Worm (Caenorhabditis elegans): ENCODE results near the gene srz-69.

The srz-69 gene

DNA sequence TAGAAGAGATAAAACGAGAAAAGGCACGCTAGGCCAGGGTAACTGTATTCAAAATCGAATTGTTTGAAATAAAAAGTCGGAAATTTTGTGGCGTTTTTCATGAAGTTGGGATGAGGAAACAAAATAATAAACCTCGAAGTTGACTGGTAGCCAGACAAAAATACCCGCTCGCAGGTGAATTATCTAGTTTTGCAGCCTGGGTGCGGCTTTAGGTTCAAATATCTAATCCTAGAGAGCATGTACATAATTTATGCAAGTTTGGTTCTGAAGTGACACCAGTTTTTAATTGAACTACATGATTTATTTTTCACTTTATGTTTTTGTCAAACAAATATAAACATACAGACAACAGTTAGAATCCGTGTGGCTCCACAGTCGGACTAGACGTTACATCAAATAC, 4.7 kb upstream of the srz-69 start, which contains the start of gene srz-37:
Gene srz-37, minus strand, starts transcription at position 101 of the 400 bp plus-strand sequence.
- TF ChIP-seq elt-2 (tag; optimal IDR thresholded peaks at IDR 0.05) (no peak), ceh-48 (tag; optimal IDR thresholded peaks at IDR 0.05) (no peak), pros-1 (tag; optimal IDR thresholded peaks at IDR 0.05) (no peak), nhr-11 (tag; optimal IDR thresholded peaks at IDR 0.05) (no peak), pqm-1 (tag; optimal IDR thresholded peaks at IDR 0.05) (no peak), K02D7.2 (tag; optimal IDR thresholded peaks at IDR 0.05) (no peak), hlh-15 (tag; optimal IDR thresholded peaks at IDR 0.05) (no peak), unc-3 (GFP tag; conservative IDR thresholded peaks at IDR 0.05) (no peak), unc-3 (tag; optimal IDR thresholded peaks at IDR 0.05) (no peak), ceh-2 (tag; optimal IDR thresholded peaks at IDR 0.05) (no peak), hlh-6 (tag; optimal IDR thresholded peaks at IDR 0.05) (no peak), npax-4 (tag; optimal IDR thresholded peaks at IDR 0.05) (no peak), tbx-2 (tag; optimal IDR thresholded peaks at IDR 0.05) (no peak), ceh-30 (tag; optimal IDR thresholded peaks at IDR 0.05) (no peak), sox-4 (tag; optimal IDR thresholded peaks at IDR 0.05) (no peak), sox-2 (GFP tag; IDR thresholded peaks at IDR 0.05) (no peak), ceh-34 (tag; optimal IDR thresholded peaks at IDR 0.05) (no peak), ceh-45 (GFP tag; IDR thresholded peaks at IDR 0.05) (no peak), ceh-22 (tag; optimal IDR thresholded peaks at IDR 0.05) (no peak), pha-4 (tag; optimal IDR thresholded peaks at IDR 0.05) (no peak), tbx-7 (tag; optimal IDR thresholded peaks at IDR 0.05) (no peak)

DNA sequence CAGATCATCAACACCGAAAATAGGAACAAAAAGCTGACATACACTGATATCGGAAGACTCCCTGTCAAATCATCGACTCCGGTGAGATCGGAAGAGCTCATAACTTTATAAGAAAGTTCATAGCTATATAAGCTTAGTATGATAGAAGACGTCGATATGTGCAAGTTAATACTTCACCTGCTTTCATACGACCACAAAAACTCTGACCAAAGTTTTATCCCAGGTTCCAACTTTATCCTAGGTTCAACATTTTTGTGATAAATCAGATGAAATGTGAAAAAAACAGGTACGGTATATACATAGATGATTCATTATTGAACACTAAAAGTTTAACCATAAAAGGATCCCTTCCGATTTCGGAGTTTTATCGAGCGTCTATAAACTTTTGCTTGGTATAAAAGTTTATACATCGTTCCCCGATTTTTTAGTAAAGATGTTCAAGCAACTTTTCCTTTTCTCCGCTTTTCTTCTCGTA, 1.9 kb upstream of the srz-69 start, which contains the start of the genes srz-70 and C09G12.5:
Gene srz-70, minus strand, starts transcription at position 101 of the 475 bp plus-strand sequence.
Gene C09G12.5, plus strand, starts transcription at position 425 of the 475 bp plus-strand sequence.
- TF ChIP-seq npax-4 (tag; optimal IDR thresholded peaks at IDR 0.05): no peak
- TF ChIP-seq pha-4 (tag; optimal IDR thresholded peaks at IDR 0.05): no peak
- no peak for TF ChIP-seq lim-6 (tag; optimal IDR thresholded peaks at IDR 0.05)
- TF ChIP-seq unc-42 (tag; optimal IDR thresholded peaks at IDR 0.05): no peak
- no peak for TF ChIP-seq pqm-1 (tag; optimal IDR thresholded peaks at IDR 0.05)
- TF ChIP-seq ztf-16 (tag; optimal IDR thresholded peaks at IDR 0.05): no peak
- TF ChIP-seq gmeb-2 (tag; optimal IDR thresholded peaks at IDR 0.05): no peak
- no peak for TF ChIP-seq ceh-22 (tag; optimal IDR thresholded peaks at IDR 0.05)
- no peak for TF ChIP-seq fkh-6 (tag; optimal IDR thresholded peaks at IDR 0.05)
- TF ChIP-seq ets-4 (tag; optimal IDR thresholded peaks at IDR 0.05): no peak
- TF ChIP-seq hlh-13 (GFP tag; optimal IDR thresholded peaks at IDR 0.05): no peak
- TF ChIP-seq ceh-48 (tag; optimal IDR thresholded peaks at IDR 0.05): no peak
- no peak for TF ChIP-seq pros-1 (tag; optimal IDR thresholded peaks at IDR 0.05)
- no peak for TF ChIP-seq zip-5 (tag; optimal IDR thresholded peaks at IDR 0.05)
- no peak for TF ChIP-seq elt-2 (tag; optimal IDR thresholded peaks at IDR 0.05)
- no peak for TF ChIP-seq pax-1 (tag; optimal IDR thresholded peaks at IDR 0.05)
- no peak for TF ChIP-seq ahr-1 (tag; optimal IDR thresholded peaks at IDR 0.05)

DNA sequence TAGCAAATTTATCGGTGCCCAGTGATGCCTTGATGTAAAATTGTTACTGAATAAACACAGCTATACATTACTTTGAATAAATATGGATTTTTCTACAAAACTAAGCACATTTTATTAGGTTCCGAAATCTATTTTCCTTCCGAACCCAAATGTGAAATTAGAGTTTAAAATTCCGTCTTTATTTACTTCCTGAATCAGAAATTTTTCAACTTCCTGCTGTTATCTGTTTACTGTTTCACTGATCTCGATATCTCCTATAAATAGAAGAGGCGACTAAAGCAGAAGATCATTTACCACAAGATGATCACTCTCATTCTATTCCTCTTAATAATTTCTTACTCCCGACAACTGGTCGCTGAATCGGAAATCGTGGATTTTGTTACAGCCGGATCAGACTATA, 7.3 kb downstream of the srz-69 start, which contains the start of gene F58E2.2:
Gene F58E2.2, plus strand, starts transcription at position 301 of the 400 bp plus-strand sequence.
- TF ChIP-seq C08G9.2 (tag; optimal IDR thresholded peaks at IDR 0.05) (no peak), tbx-2 (tag; optimal IDR thresholded peaks at IDR 0.05) (no peak), zip-5 (tag; optimal IDR thresholded peaks at IDR 0.05) (no peak), fax-1 (tag; optimal IDR thresholded peaks at IDR 0.05) (no peak), odd-2 (tag; optimal IDR thresholded peaks at IDR 0.05) (no peak), sdc-2 (tag; optimal IDR thresholded peaks at IDR 0.05) (no peak), ceh-34 (tag; optimal IDR thresholded peaks at IDR 0.05) (no peak), ceh-24 (tag; optimal IDR thresholded peaks at IDR 0.05) (no peak), gmeb-2 (tag; optimal IDR thresholded peaks at IDR 0.05) (no peak), ceh-48 (tag; optimal IDR thresholded peaks at IDR 0.05) (no peak), ref-2 (tag; optimal IDR thresholded peaks at IDR 0.05) (no peak), hlh-8 (tag; optimal IDR thresholded peaks at IDR 0.05) (no peak)

DNA sequence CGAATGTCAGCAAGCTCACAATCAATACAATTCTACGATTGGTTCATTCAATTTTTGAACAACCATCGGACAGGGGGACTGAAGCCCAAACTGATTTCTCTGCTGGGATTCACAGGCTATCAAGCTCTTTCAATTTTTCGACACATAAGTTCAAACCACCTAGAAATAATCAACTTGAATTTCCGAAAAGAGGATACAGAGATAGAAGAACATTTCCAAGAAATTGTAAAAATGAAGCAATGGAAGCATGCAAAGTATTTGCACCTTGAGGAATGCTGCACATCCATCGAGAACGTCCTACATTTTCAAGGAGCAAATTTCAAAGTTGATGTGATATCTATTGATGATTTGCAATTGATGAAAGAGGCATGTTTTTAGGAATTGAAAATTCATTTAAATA, 9.3 kb downstream of the srz-69 start:
- TF ChIP-seq ceh-24 (tag; optimal IDR thresholded peaks at IDR 0.05) (no peak), npax-4 (tag; optimal IDR thresholded peaks at IDR 0.05) (no peak), fkh-6 (tag; optimal IDR thresholded peaks at IDR 0.05) (no peak), elt-4 (tag; optimal IDR thresholded peaks at IDR 0.05) (no peak), F13H6.1 (tag; optimal IDR thresholded peaks at IDR 0.05) (no peak), pqm-1 (tag; optimal IDR thresholded peaks at IDR 0.05) (no peak), ttx-3 (tag; optimal IDR thresholded peaks at IDR 0.05) (no peak), ceh-48 (tag; optimal IDR thresholded peaks at IDR 0.05) (no peak), ceh-18 (tag; optimal IDR thresholded peaks at IDR 0.05) (no peak), tbx-7 (tag; optimal IDR thresholded peaks at IDR 0.05) (no peak), pag-3 (tag; optimal IDR thresholded peaks at IDR 0.05; ENCODE audit: borderline replicate concordance) (no peak)
